Worm (Caenorhabditis elegans) whole organism, L4 larva: ENCODE data around the gene uvs-1.

Experiments used
- F10B5.3 ChIP-seq: sonication (generic microtip); optimal IDR thresholded peaks from 2 replicates; lab custom pipeline; 2016; ENCODE audit warnings: mild to moderate bottlenecking, missing genetic modification characterization, missing compliant biosample characterization
- F26F4.8 ChIP-seq: fragments of 200-800 bp; sonication (Bioruptor generic); conservative IDR thresholded peaks from 2 replicates; pipeline ENCODE4 v1.3.6; 2022; ENCODE audit warnings: missing genetic modification characterization, missing compliant biosample characterization
- T26A8.4 ChIP-seq: fragments of 200-800 bp; sonication (Bioruptor generic); IDR thresholded peaks from 2 replicates; pipeline ENCODE4 v1.3.6; 2022; ENCODE audit warnings: missing genetic modification characterization, missing compliant biosample characterization
- Y105C5A.15 ChIP-seq: fragments of 200-800 bp; sonication (Bioruptor generic); IDR thresholded peaks from 2 replicates; pipeline ENCODE4 v1.3.6; 2022; ENCODE audit warnings: missing genetic modification characterization, missing compliant biosample characterization
- Y75B8A.6 ChIP-seq: fragments of 200-800 bp; sonication (Bioruptor generic); IDR thresholded peaks from 2 replicates; pipeline ENCODE4 v1.3.6; 2022; ENCODE audit warnings: missing genetic modification reagents, missing genetic modification characterization, missing compliant biosample characterization
- ZK546.5 ChIP-seq, 2 experiments: sonication (generic microtip); optimal IDR thresholded peaks; 2 replicates each; lab custom pipeline; 2017; ENCODE audit warnings: missing biosample characterization in 2 of 2, missing genetic modification characterization in 2 of 2
- aly-2 ChIP-seq: sonication (generic microtip); optimal IDR thresholded peaks from 2 replicates; lab custom pipeline; 2018; ENCODE audit warnings: missing biosample characterization, missing genetic modification characterization
- attf-4 ChIP-seq: sonication (generic microtip); optimal IDR thresholded peaks from 3 replicates; lab custom pipeline; 2017; ENCODE audit warnings: missing biosample characterization, missing genetic modification characterization
- ceh-20 ChIP-seq: fragments of 200-800 bp; sonication (Bioruptor generic); IDR thresholded peaks from 2 replicates; pipeline ENCODE4 v1.3.6; 2022; ENCODE audit warnings: missing genetic modification reagents, missing genetic modification characterization, missing compliant biosample characterization
- ceh-32 ChIP-seq: sonication (generic microtip); optimal IDR thresholded peaks from 2 replicates; lab custom pipeline; 2016; ENCODE audit warnings: mild to moderate bottlenecking, missing genetic modification characterization, missing compliant biosample characterization; ENCODE audit not compliant: poor library complexity
- ceh-62 ChIP-seq: sonication (generic microtip); optimal IDR thresholded peaks from 2 replicates; lab custom pipeline; 2017; ENCODE audit warnings: missing biosample characterization, missing genetic modification characterization
- ceh-82 ChIP-seq: sonication (generic microtip); optimal IDR thresholded peaks from 2 replicates; lab custom pipeline; 2017; ENCODE audit warnings: missing biosample characterization, missing genetic modification characterization
- cey-2 ChIP-seq: sonication (generic microtip); optimal IDR thresholded peaks from 3 replicates; lab custom pipeline; 2017; ENCODE audit warnings: missing genetic modification characterization, mild to moderate bottlenecking, missing compliant biosample characterization, antibody characterized with exemption, borderline replicate concordance; ENCODE audit not compliant: insufficient read depth
- daf-12 ChIP-seq: fragments of 150-350 bp; optimal IDR thresholded peaks from 2 replicates; lab custom pipeline; 2014; ENCODE audit warnings: missing biosample characterization, missing genetic modification reagents, missing genetic modification characterization
- daf-19 ChIP-seq: fragments of 200-800 bp; sonication (Bioruptor generic); conservative IDR thresholded peaks from 2 replicates; pipeline ENCODE4 v1.3.6; 2022; ENCODE audit warnings: missing genetic modification characterization, missing compliant biosample characterization
- dmd-6 ChIP-seq: fragments of 200-800 bp; sonication (Bioruptor generic); IDR thresholded peaks from 2 replicates; pipeline ENCODE4 v1.3.6; 2022; ENCODE audit warnings: missing genetic modification reagents, missing genetic modification characterization, missing compliant biosample characterization
- dmd-9 ChIP-seq: fragments of 200-800 bp; sonication (Bioruptor generic); IDR thresholded peaks from 2 replicates; pipeline ENCODE4 v1.3.6; 2022; ENCODE audit warnings: missing genetic modification reagents, missing genetic modification characterization, missing compliant biosample characterization
- duxl-1 ChIP-seq: sonication (generic microtip); optimal IDR thresholded peaks from 2 replicates; lab custom pipeline; 2016; ENCODE audit warnings: mild to moderate bottlenecking, missing genetic modification characterization, moderate library complexity, missing compliant biosample characterization; ENCODE audit not compliant: poor library complexity
- dve-1 ChIP-seq: sonication (generic microtip); optimal IDR thresholded peaks from 2 replicates; lab custom pipeline; 2017; ENCODE audit warnings: antibody characterized with exemption, mild to moderate bottlenecking, missing genetic modification characterization, missing compliant biosample characterization; ENCODE audit not compliant: insufficient read depth
- egl-27 ChIP-seq: sonication (generic microtip); optimal IDR thresholded peaks from 3 replicates; lab custom pipeline; 2017; ENCODE audit warnings: missing biosample characterization, missing genetic modification reagents, missing genetic modification characterization
- egl-43 ChIP-seq: fragments of 200-800 bp; sonication (Bioruptor generic); IDR thresholded peaks from 2 replicates; pipeline ENCODE4 v1.3.6; 2022; ENCODE audit warnings: missing genetic modification reagents, missing genetic modification characterization, missing compliant biosample characterization
- fkh-10 ChIP-seq: fragments of 150-350 bp; optimal IDR thresholded peaks from 2 replicates; lab custom pipeline; 2014; ENCODE audit warnings: missing biosample characterization, missing genetic modification reagents, missing genetic modification characterization
- fos-1 ChIP-seq: fragments of 150-350 bp; optimal IDR thresholded peaks from 2 replicates; lab custom pipeline; 2014; ENCODE audit warnings: missing biosample characterization, missing genetic modification characterization
- gei-8 ChIP-seq: fragments of 200-800 bp; sonication (Bioruptor generic); optimal IDR thresholded peaks from 2 replicates; lab custom pipeline; 2018; ENCODE audit warnings: mild to moderate bottlenecking, missing genetic modification characterization, missing compliant biosample characterization
- hif-1 ChIP-seq, 2 experiments: sonication (generic microtip); optimal IDR thresholded peaks; 2 replicates each; lab custom pipeline; 2016 to 2017; ENCODE audit warnings: missing compliant biosample characterization in 2 of 2, missing genetic modification characterization in 2 of 2, missing genetic modification reagents in 2 of 2, missing genotype in 2 of 2, mild to moderate bottlenecking in 1 of 2
- hlh-11 ChIP-seq: fragments of 200-800 bp; sonication (Bioruptor generic); optimal IDR thresholded peaks from 2 replicates; lab custom pipeline; 2018; ENCODE audit warnings: mild to moderate bottlenecking, missing genetic modification characterization, missing compliant biosample characterization
- lin-13 ChIP-seq: fragments of 150-350 bp; optimal IDR thresholded peaks from 2 replicates; lab custom pipeline; 2014; ENCODE audit warnings: missing biosample characterization, missing genetic modification reagents, missing genetic modification characterization
- lin-15B ChIP-seq: fragments of 150-350 bp; sonication (generic microtip); optimal IDR thresholded peaks from 3 replicates; lab custom pipeline; 2014; ENCODE audit warnings: missing biosample characterization, missing genetic modification characterization
- lin-29 ChIP-seq: fragments of 200-800 bp; sonication (Bioruptor generic); IDR thresholded peaks from 2 replicates; pipeline ENCODE4 v1.3.6; 2022; ENCODE audit warnings: missing genetic modification reagents, missing genetic modification characterization, missing compliant biosample characterization
- lin-38 ChIP-seq: fragments of 200-800 bp; sonication (Bioruptor generic); IDR thresholded peaks from 2 replicates; pipeline ENCODE4 v1.3.6; 2022; ENCODE audit warnings: missing genetic modification reagents, missing genetic modification characterization, missing compliant biosample characterization
- lsy-2 ChIP-seq, 2 experiments: fragments of 150-350 bp in 1 of 2; sonication (generic microtip) in 1 of 2; optimal IDR thresholded peaks; 2 replicates each; lab custom pipeline; 2014 to 2017; ENCODE audit warnings: missing biosample characterization in 2 of 2, missing genetic modification characterization in 2 of 2
- mep-1 ChIP-seq: fragments of 150-350 bp; sonication (generic microtip); optimal IDR thresholded peaks from 3 replicates; lab custom pipeline; 2014; ENCODE audit warnings: missing biosample characterization, missing genetic modification characterization
- mes-2 ChIP-seq: sonication (generic microtip); optimal IDR thresholded peaks from 2 replicates; lab custom pipeline; 2016; ENCODE audit warnings: missing genotype, mild to moderate bottlenecking, missing genetic modification characterization, missing compliant biosample characterization; ENCODE audit not compliant: poor library complexity, severe bottlenecking
- nhr-10 ChIP-seq: fragments of 150-350 bp; optimal IDR thresholded peaks from 2 replicates; lab custom pipeline; 2014; ENCODE audit warnings: missing biosample characterization, missing genetic modification characterization
- nhr-42 ChIP-seq: fragments of 200-800 bp; sonication (Bioruptor generic); IDR thresholded peaks from 2 replicates; pipeline ENCODE4 v1.3.6; 2022; ENCODE audit warnings: missing genetic modification characterization, missing compliant biosample characterization
- nhr-76 ChIP-seq: fragments of 150-350 bp; optimal IDR thresholded peaks from 2 replicates; lab custom pipeline; 2014; ENCODE audit warnings: missing biosample characterization, missing genetic modification characterization
- pqm-1 ChIP-seq: sonication (generic microtip); optimal IDR thresholded peaks from 2 replicates; lab custom pipeline; 2017; ENCODE audit warnings: missing biosample characterization, missing genetic modification characterization
- rbr-2 ChIP-seq: sonication (generic microtip); optimal IDR thresholded peaks from 2 replicates; lab custom pipeline; 2016; ENCODE audit warnings: missing genotype, missing genetic modification characterization, missing compliant biosample characterization
- sdz-12 ChIP-seq: fragments of 200-800 bp; sonication (Bioruptor generic); optimal IDR thresholded peaks from 2 replicates; lab custom pipeline; 2018; ENCODE audit warnings: mild to moderate bottlenecking, missing genetic modification characterization, missing compliant biosample characterization
- set-16 ChIP-seq: fragments of 200-800 bp; sonication (Bioruptor generic); IDR thresholded peaks from 2 replicates; pipeline ENCODE4 v1.3.6; 2022; ENCODE audit warnings: missing genetic modification reagents, missing genetic modification characterization, missing compliant biosample characterization
- snpc-4 ChIP-seq: fragments of 150-350 bp; optimal IDR thresholded peaks from 2 replicates; lab custom pipeline; 2014; ENCODE audit warnings: missing biosample characterization, missing genetic modification characterization
- spr-1 ChIP-seq: sonication (generic microtip); optimal IDR thresholded peaks from 2 replicates; lab custom pipeline; 2016; ENCODE audit warnings: mild to moderate bottlenecking, missing genetic modification characterization, missing compliant biosample characterization
- spr-3 ChIP-seq: fragments of 200-800 bp; sonication (Bioruptor generic); optimal IDR thresholded peaks from 2 replicates; lab custom pipeline; 2018; ENCODE audit warnings: mild to moderate bottlenecking, missing genetic modification characterization, missing compliant biosample characterization
- tra-1 ChIP-seq: fragments of 200-800 bp; sonication (Bioruptor generic); IDR thresholded peaks from 2 replicates; pipeline ENCODE4 v1.3.6; 2022; ENCODE audit warnings: missing genetic modification reagents, missing genetic modification characterization, missing compliant biosample characterization
- unc-130 ChIP-seq: sonication (generic microtip); optimal IDR thresholded peaks from 2 replicates; lab custom pipeline; 2016; ENCODE audit warnings: missing genetic modification reagents, missing genetic modification characterization, missing compliant biosample characterization
- unc-39 ChIP-seq: sonication (generic microtip); optimal IDR thresholded peaks from 2 replicates; lab custom pipeline; 2017; ENCODE audit warnings: missing biosample characterization, missing genetic modification characterization
- unc-62 ChIP-seq, 3 experiments: fragments of 150-350 bp in 1 of 3; sonication (generic microtip); optimal IDR thresholded peaks in 2 of 3; peaks in 1 of 3; 1 replicate in 1 of 3; 2 replicates in 2 of 3; lab custom pipeline; 2014 to 2017; ENCODE audit warnings: missing biosample characterization in 3 of 3, missing genetic modification characterization in 3 of 3, missing genetic modification reagents in 3 of 3, missing genotype in 1 of 3
- vab-7 ChIP-seq: fragments of 200-800 bp; sonication (Bioruptor generic); IDR thresholded peaks from 2 replicates; pipeline ENCODE4 v1.3.6; 2022; ENCODE audit warnings: missing genetic modification reagents, missing genetic modification characterization, missing compliant biosample characterization
- zag-1 ChIP-seq: fragments of 150-350 bp; optimal IDR thresholded peaks from 2 replicates; lab custom pipeline; 2014; ENCODE audit warnings: missing biosample characterization, missing genetic modification characterization
- zfp-3 ChIP-seq: fragments of 200-800 bp; sonication (Bioruptor generic); conservative IDR thresholded peaks from 2 replicates; pipeline ENCODE4 v1.3.6; 2022; ENCODE audit warnings: missing genetic modification reagents, missing genetic modification characterization, missing compliant biosample characterization
- zip-2 ChIP-seq: fragments of 150-350 bp; optimal IDR thresholded peaks from 2 replicates; lab custom pipeline; 2014; ENCODE audit warnings: missing biosample characterization, missing genetic modification characterization
- ztf-11 ChIP-seq: fragments of 150-350 bp; optimal IDR thresholded peaks from 2 replicates; lab custom pipeline; 2014; ENCODE audit warnings: missing biosample characterization, missing genetic modification characterization

The uvs-1 gene

ce11 chrV:7759270-7759669 is 44.7 kb downstream of the uvs-1 start (continued):
- TF ChIP-seq F26F4.8 (no peak), lin-38 (GFP tag; lab: Robert Waterston, UW) (no peak), hif-1 (tag; optimal IDR thresholded peaks at IDR 0.05; lab: Kevin White, UChicago) (no peak), sdz-12 (no peak), ceh-32 (tag; lab: Kevin White, UChicago) (no peak), mep-1 (peak; percentile 63), spr-1 (tag; lab: Kevin White, UChicago) (no peak), egl-43 (GFP tag; lab: Robert Waterston, UW) (no peak), Y105C5A.15 (GFP tag; lab: Robert Waterston, UW) (no peak), Y75B8A.6 (no peak), ceh-20 (GFP tag; lab: Robert Waterston, UW) (peak; percentile 57; the same call in 1 of the 2 replicates), nhr-42 (GFP tag; lab: Robert Waterston, UW) (no peak), daf-19 (GFP tag; lab: Robert Waterston, UW) (no peak), attf-4 (tag; lab: Kevin White, UChicago) (no peak), ceh-62 (no peak), nhr-10 (tag; lab: Kevin White, UChicago) (no peak), unc-130 (no peak), T26A8.4 (no peak), vab-7 (GFP tag; lab: Robert Waterston, UW) (no peak), nhr-76 (tag; lab: Kevin White, UChicago) (no peak), unc-39 (tag; lab: Kevin White, UChicago) (no peak), fos-1 (tag; lab: Kevin White, UChicago) (no peak), spr-3 (no peak), tra-1 (no peak), zag-1 (no peak), lin-13 (no peak), egl-27 (no peak), set-16 (GFP tag; lab: Robert Waterston, UW) (no peak), aly-2 (tag; lab: Kevin White, UChicago) (no peak), fkh-10 (peak; percentile 2), mes-2 (tag; lab: Kevin White, UChicago) (no peak), hlh-11 (tag; lab: Kevin White, UChicago) (peak; percentile 61), pqm-1 (tag; lab: Kevin White, UChicago) (no peak), snpc-4 (tag; lab: Kevin White, UChicago) (no peak), dve-1 (tag; lab: Kevin White, UChicago) (peak; percentile 41), lin-29 (GFP tag; lab: Robert Waterston, UW) (no peak), gei-8 (no peak), unc-62 (GFP tag; optimal IDR thresholded peaks at IDR 0.05 in 1 of 2; lab: Kevin White, UChicago) (peak in 1 of 2 experiments; percentile 99), unc-62 (tag; optimal IDR thresholded peaks at IDR 0.05; lab: Kevin White, UChicago) (no peak), lin-15B (tag; lab: Kevin White, UChicago) (no peak), ZK546.5 (tag; optimal IDR thresholded peaks at IDR 0.05; lab: Kevin White, UChicago) (no peak), ceh-82 (tag; lab: Kevin White, UChicago) (no peak), daf-12 (tag; lab: Kevin White, UChicago) (no peak), zip-2 (tag; lab: Kevin White, UChicago) (no peak), lsy-2 (tag; optimal IDR thresholded peaks at IDR 0.05; lab: Kevin White, UChicago) (peak in 1 of 2 experiments; percentile 52), cey-2 (tag; lab: Kevin White, UChicago) (no peak), rbr-2 (tag; lab: Kevin White, UChicago) (peak; percentile 52), dmd-9 (GFP tag; lab: Robert Waterston, UW) (no peak), ztf-11 (no peak), F10B5.3 (tag; lab: Kevin White, UChicago) (no peak), zfp-3 (no peak), dmd-6 (GFP tag; lab: Robert Waterston, UW) (peak; percentile 57), duxl-1 (tag; lab: Kevin White, UChicago) (no peak)
